Fruit fly (Drosophila melanogaster) ovary, adult (tissue): ENCODE results near the gene CG5149.

Experiments
- CG17801 ChIP-seq: fragments of 200-800 bp; optimal IDR thresholded peaks from 2 replicates; lab custom pipeline; 2019; ENCODE audit warnings: missing biosample characterization, mild to moderate bottlenecking, missing genetic modification characterization, moderate library complexity; ENCODE audit not compliant: partially characterized antibody

The CG5149 gene

dm6 chr2L:7424907-7425689 is 37.0 kb upstream of the CG5149 start:
- peak; percentile 86 for TF ChIP-seq CG17801 (GFP tag; lab: Kevin White, UChicago)

dm6 chr2L:7424282-7424905 is 36.3 kb upstream of the CG5149 start:
- TF ChIP-seq CG17801 (GFP tag; lab: Kevin White, UChicago), result no peak

dm6 chr2L:7423333-7423895 is 35.4 kb upstream of the CG5149 start:
- TF ChIP-seq CG17801 (GFP tag; lab: Kevin White, UChicago), result peak; percentile 27

dm6 chr2L:7422429-7423283 is 34.6 kb upstream of the CG5149 start:
- no peak for TF ChIP-seq CG17801 (GFP tag; lab: Kevin White, UChicago)

- no peak for TF ChIP-seq CG17801 (GFP tag; lab: Kevin White, UChicago)
Observed at dm6 chr2L:7420305-7421287, 32.5 kb upstream of the CG5149 start.

dm6 chr2L:7419408-7420304 is 31.6 kb upstream of the CG5149 start:
- TF ChIP-seq CG17801 (GFP tag; lab: Kevin White, UChicago), result no peak

- TF ChIP-seq CG17801 (GFP tag; lab: Kevin White, UChicago), result peak; percentile 61
Observed at dm6 chr2L:7418148-7418988, 30.3 kb upstream of the CG5149 start.

dm6 chr2L:7411947-7412621 is 24.0 kb upstream of the CG5149 start, which contains the start of gene chm:
TSS of gene chm (plus strand) at chr2L:7412417.
- TF ChIP-seq CG17801 (GFP tag; lab: Kevin White, UChicago), result no peak

dm6 chr2L:7410609-7411008 is 22.6 kb upstream of the CG5149 start, which contains the start of gene CG15818:
TSS of gene CG15818 (plus strand) at chr2L:7410909.
- no peak for TF ChIP-seq CG17801 (GFP tag; lab: Kevin White, UChicago)

dm6 chr2L:7409602-7410001 is 21.5 kb upstream of the CG5149 start, which contains the start of gene CG5181:
TSS of gene CG5181 (minus strand) at chr2L:7409809.
- no peak for TF ChIP-seq CG17801 (GFP tag; lab: Kevin White, UChicago)

- TF ChIP-seq CG17801 (GFP tag; lab: Kevin White, UChicago), result no peak
Observed at dm6 chr2L:7409007-7409406, 21.0 kb upstream of the CG5149 start.
